Fruit fly (Drosophila melanogaster) whole organism, embryonic: ENCODE data around the gene CG14718.
A peak's percentile ranks its signal among the peaks of the same experiment; 100 is the strongest.

Source experiments
- Aef1 ChIP-seq: fragments of 200-800 bp; sonication (Bioruptor generic); IDR thresholded peaks from 3 replicates; pipeline ENCODE4 v1.3.6; 2022; ENCODE audit warnings: missing biosample characterization, missing genetic modification characterization
- Awh ChIP-seq: fragments of 200-800 bp; sonication (Bioruptor generic); IDR thresholded peaks from 2 replicates; pipeline ENCODE4, ENCODE4 v1.3.6; 2022; ENCODE audit warnings: missing biosample characterization, missing genetic modification characterization
- BtbVII ChIP-seq: fragments of 200-800 bp; sonication (Bioruptor generic); optimal IDR thresholded peaks from 3 replicates; lab custom pipeline; 2017; ENCODE audit warnings: missing biosample characterization, mild to moderate bottlenecking, missing genetic modification characterization
- CG10321 ChIP-seq: fragments of 200-800 bp; sonication (Bioruptor generic); IDR thresholded peaks from 2 replicates; pipeline ENCODE4 v1.3.6; 2022; ENCODE audit warnings: missing biosample characterization, missing genetic modification characterization
- CG10543 ChIP-seq: fragments of 200-800 bp; sonication (Bioruptor generic); optimal IDR thresholded peaks from 3 replicates; lab custom pipeline; 2017; ENCODE audit warnings: missing biosample characterization, mild to moderate bottlenecking, missing genetic modification characterization, moderate library complexity
- CG1233 ChIP-seq: fragments of 200-800 bp; sonication (Bioruptor generic); optimal IDR thresholded peaks from 4 replicates; lab custom pipeline; 2018; ENCODE audit warnings: missing biosample characterization, mild to moderate bottlenecking, missing genetic modification characterization
- CG12659 ChIP-seq: fragments of 200-800 bp; sonication (Bioruptor generic); optimal IDR thresholded peaks from 3 replicates; lab custom pipeline; 2017; ENCODE audit warnings: mild to moderate bottlenecking, missing biosample characterization, missing genetic modification reagents, missing genetic modification characterization
- CG13296 ChIP-seq: fragments of 200-800 bp; sonication (Bioruptor generic); optimal IDR thresholded peaks from 3 replicates; lab custom pipeline; 2018; ENCODE audit warnings: missing biosample characterization, mild to moderate bottlenecking, missing genetic modification characterization
- CG13424 ChIP-seq: fragments of 200-800 bp; sonication (Bioruptor generic); optimal IDR thresholded peaks from 2 replicates; lab custom pipeline; 2019; ENCODE audit warnings: missing biosample characterization, mild to moderate bottlenecking, missing genetic modification characterization, moderate library complexity
- CG15269 ChIP-seq: fragments of 200-800 bp; sonication (Bioruptor generic); optimal IDR thresholded peaks from 2 replicates; lab custom pipeline; 2018; ENCODE audit warnings: missing biosample characterization, mild to moderate bottlenecking, missing genetic modification characterization, moderate library complexity
- CG15601 ChIP-seq: fragments of 200-800 bp; sonication (Bioruptor generic); optimal IDR thresholded peaks from 3 replicates; lab custom pipeline; 2019; ENCODE audit warnings: missing biosample characterization, mild to moderate bottlenecking, missing genetic modification characterization, moderate library complexity
- CG1647 ChIP-seq: fragments of 200-800 bp; sonication (Bioruptor generic); optimal IDR thresholded peaks from 3 replicates; lab custom pipeline; 2016; ENCODE audit warnings: missing biosample characterization, missing genetic modification characterization
- CG17612 ChIP-seq: fragments of 200-800 bp; sonication (Bioruptor generic); IDR thresholded peaks from 2 replicates; pipeline ENCODE4 v1.3.6; 2022; ENCODE audit warnings: missing biosample characterization, missing genetic modification characterization
- CG31224 ChIP-seq: fragments of 200-800 bp; sonication (Bioruptor generic); IDR thresholded peaks from 2 replicates; pipeline ENCODE4 v1.3.6; 2022; ENCODE audit warnings: missing biosample characterization, missing genetic modification characterization
- CG31441 ChIP-seq: fragments of 200-800 bp; sonication (Bioruptor generic); IDR thresholded peaks from 2 replicates; pipeline ENCODE4 v1.3.6; 2022; ENCODE audit warnings: missing biosample characterization, missing genetic modification characterization
- CG3281 ChIP-seq: fragments of 200-800 bp; sonication (Bioruptor generic); optimal IDR thresholded peaks from 3 replicates; lab custom pipeline; 2017; ENCODE audit warnings: missing biosample characterization, mild to moderate bottlenecking, missing genetic modification characterization
- CG3407 ChIP-seq: fragments of 200-800 bp; sonication (Bioruptor generic); optimal IDR thresholded peaks from 2 replicates; lab custom pipeline; 2018; ENCODE audit warnings: missing biosample characterization, mild to moderate bottlenecking, missing genetic modification characterization
- CG7357 ChIP-seq: fragments of 200-800 bp; sonication (Bioruptor generic); IDR thresholded peaks from 3 replicates; pipeline ENCODE4 v1.3.6; 2022; ENCODE audit warnings: missing biosample characterization, missing genetic modification characterization
- CG7928 ChIP-seq: fragments of 200-800 bp; sonication (Bioruptor generic); optimal IDR thresholded peaks from 2 replicates; lab custom pipeline; 2017; ENCODE audit warnings: missing biosample characterization, mild to moderate bottlenecking, missing genetic modification characterization
- CTCF ChIP-seq: fragments of 200-800 bp; sonication (Bioruptor generic); optimal IDR thresholded peaks from 2 replicates; lab custom pipeline; 2017; ENCODE audit warnings: missing biosample characterization, mild to moderate bottlenecking, missing genetic modification characterization, moderate library complexity
- Dad ChIP-seq: fragments of 200-800 bp; sonication (Bioruptor generic); optimal IDR thresholded peaks from 3 replicates; lab custom pipeline; 2016; ENCODE audit warnings: missing biosample characterization, missing genetic modification characterization
- E2f2 ChIP-seq: fragments of 200-800 bp; sonication (Bioruptor generic); IDR thresholded peaks from 2 replicates; pipeline ENCODE4 v1.3.6; 2022; ENCODE audit warnings: missing biosample characterization, missing genetic modification characterization
- Eip74EF ChIP-seq, 2 experiments: fragments of 200-800 bp in 1 of 2; fragments of >200 bp in 1 of 2; sonication (Bioruptor generic) in 1 of 2; optimal IDR thresholded peaks; 2 replicates each; lab custom pipeline; 2017 to 2019; ENCODE audit warnings: missing biosample characterization in 2 of 2, missing genetic modification characterization in 2 of 2, mild to moderate bottlenecking in 1 of 2, moderate library complexity in 1 of 2
- Hr78 ChIP-seq, 2 experiments: fragments of 200-800 bp in 1 of 2; fragments of >200 bp in 1 of 2; sonication (Bioruptor generic) in 1 of 2; optimal IDR thresholded peaks; 2 replicates each; lab custom pipeline; 2017 to 2019; ENCODE audit warnings: missing biosample characterization in 2 of 2, missing genetic modification characterization in 2 of 2, mild to moderate bottlenecking in 1 of 2, moderate library complexity in 1 of 2
- Mad ChIP-seq: fragments of 200-800 bp; sonication (Bioruptor generic); optimal IDR thresholded peaks from 2 replicates; lab custom pipeline; 2016; ENCODE audit warnings: missing biosample characterization, missing genetic modification characterization
- Meics ChIP-seq: fragments of 200-800 bp; sonication (Bioruptor generic); optimal IDR thresholded peaks from 2 replicates; lab custom pipeline; 2017; ENCODE audit warnings: missing biosample characterization, mild to moderate bottlenecking, missing genetic modification characterization
- NK7.1 ChIP-seq: fragments of 200-800 bp; sonication (Bioruptor generic); optimal IDR thresholded peaks from 3 replicates; lab custom pipeline; 2016; ENCODE audit warnings: missing biosample characterization, missing genetic modification characterization
- NfI ChIP-seq: fragments of 200-800 bp; sonication (Bioruptor generic); optimal IDR thresholded peaks from 3 replicates; lab custom pipeline; 2018; ENCODE audit warnings: missing biosample characterization, mild to moderate bottlenecking, missing genetic modification characterization, moderate library complexity
- Rfx ChIP-seq: fragments of 200-800 bp; sonication (Bioruptor generic); IDR thresholded peaks from 2 replicates; pipeline ENCODE4 v1.3.6; 2022; ENCODE audit warnings: missing biosample characterization, missing genetic modification characterization
- Sox102F ChIP-seq: fragments of 200-800 bp; sonication (Bioruptor generic); optimal IDR thresholded peaks from 2 replicates; lab custom pipeline; 2018; ENCODE audit warnings: missing biosample characterization, mild to moderate bottlenecking, missing genetic modification characterization, moderate library complexity
- Ssrp ChIP-seq: fragments of 200-800 bp; sonication (Bioruptor generic); optimal IDR thresholded peaks from 2 replicates; lab custom pipeline; 2018; ENCODE audit warnings: missing biosample characterization, mild to moderate bottlenecking, missing genetic modification characterization, moderate library complexity
- YL-1 ChIP-seq: fragments of 200-800 bp; sonication (Bioruptor generic); optimal IDR thresholded peaks from 3 replicates; lab custom pipeline; 2017; ENCODE audit warnings: missing biosample characterization, mild to moderate bottlenecking, missing genetic modification characterization
- ab ChIP-seq: fragments of 200-800 bp; sonication (Bioruptor generic); optimal IDR thresholded peaks from 2 replicates; lab custom pipeline; 2016; ENCODE audit warnings: missing biosample characterization, missing genetic modification characterization
- az2 ChIP-seq: fragments of 200-800 bp; sonication (Bioruptor generic); optimal IDR thresholded peaks from 3 replicates; lab custom pipeline; 2016; ENCODE audit warnings: missing biosample characterization, missing genetic modification characterization
- bsh ChIP-seq, 2 experiments: fragments of 200-800 bp; sonication (Bioruptor generic); optimal IDR thresholded peaks; 2 replicates each; lab custom pipeline; 2017 to 2018; ENCODE audit warnings: mild to moderate bottlenecking in 2 of 2, missing biosample characterization in 2 of 2, missing genetic modification characterization in 2 of 2, moderate library complexity in 1 of 2
- crol ChIP-seq: fragments of 200-800 bp; sonication (Bioruptor generic); IDR thresholded peaks from 2 replicates; pipeline ENCODE4 v1.3.6; 2022; ENCODE audit warnings: missing biosample characterization, missing genetic modification characterization
- cwo ChIP-seq: fragments of 200-800 bp; sonication (Bioruptor generic); optimal IDR thresholded peaks from 3 replicates; lab custom pipeline; 2017; ENCODE audit warnings: missing biosample characterization, missing genetic modification characterization, mild to moderate bottlenecking, moderate library complexity, missing genetic modification reagents
- dpn ChIP-seq, 2 experiments: fragments of 200-800 bp; sonication (Bioruptor generic); optimal IDR thresholded peaks; 3 replicates each; lab custom pipeline; 2016; ENCODE audit warnings: missing biosample characterization in 2 of 2, missing genetic modification characterization in 2 of 2
- esg ChIP-seq: fragments of 200-800 bp; sonication (Bioruptor generic); conservative IDR thresholded peaks from 2 replicates; pipeline ENCODE4 v1.3.6; 2022; ENCODE audit warnings: missing biosample characterization, missing genetic modification characterization
- gce ChIP-seq: fragments of 200-800 bp; sonication (Bioruptor generic); IDR thresholded peaks from 3 replicates; pipeline ENCODE4 v1.3.6; 2022; ENCODE audit warnings: missing biosample characterization, missing genetic modification characterization
- gsb-n ChIP-seq: fragments of 200-800 bp; sonication (Bioruptor generic); optimal IDR thresholded peaks from 3 replicates; lab custom pipeline; 2018; ENCODE audit warnings: missing biosample characterization, mild to moderate bottlenecking, missing genetic modification characterization
- phol ChIP-seq: fragments of 200-800 bp; sonication (Bioruptor generic); optimal IDR thresholded peaks from 3 replicates; lab custom pipeline; 2018; ENCODE audit warnings: missing biosample characterization, mild to moderate bottlenecking, missing genetic modification characterization, moderate library complexity
- prd ChIP-seq, 3 experiments: fragments of >200 bp in 2 of 3; fragments of 200-800 bp in 1 of 3; sonication (Bioruptor generic) in 1 of 3; optimal IDR thresholded peaks in 2 of 3; IDR thresholded peaks in 1 of 3; 2 replicates in 2 of 3; 3 replicates in 1 of 3; pipeline versions ENCODE4 v1.3.6 to Lab custom; 2017 to 2022; ENCODE audit warnings: missing biosample characterization in 1 of 3, missing genetic modification characterization in 1 of 3
- slbo ChIP-seq: fragments of 200-800 bp; sonication (Bioruptor generic); IDR thresholded peaks from 2 replicates; pipeline ENCODE4 v1.3.6; 2022; ENCODE audit warnings: missing biosample characterization, missing genetic modification characterization
- so ChIP-seq: fragments of 200-800 bp; sonication (Bioruptor generic); IDR thresholded peaks from 3 replicates; pipeline ENCODE4 v1.3.6; 2022; ENCODE audit warnings: missing biosample characterization, missing genetic modification characterization
- sqz ChIP-seq: fragments of 200-800 bp; sonication (Bioruptor generic); optimal IDR thresholded peaks from 3 replicates; lab custom pipeline; 2018; ENCODE audit warnings: missing biosample characterization, mild to moderate bottlenecking, missing genetic modification characterization
- tap ChIP-seq: fragments of 200-800 bp; optimal IDR thresholded peaks from 3 replicates; lab custom pipeline; 2019; ENCODE audit warnings: missing biosample characterization, mild to moderate bottlenecking, missing genetic modification characterization, moderate library complexity
- tgo ChIP-seq: fragments of 200-800 bp; sonication (Bioruptor generic); IDR thresholded peaks from 3 replicates; pipeline ENCODE4 v1.3.6; 2022; ENCODE audit warnings: missing biosample characterization, missing genetic modification characterization
- tin ChIP-seq: fragments of 200-800 bp; sonication (Bioruptor generic); optimal IDR thresholded peaks from 3 replicates; lab custom pipeline; 2016; ENCODE audit warnings: missing biosample characterization, missing genetic modification characterization

CG14718 gene

dm6 chr3R:11661712-11662111 lies 38.7 kb upstream of the CG14718 start (continued):
- peak; percentile 21; the same call in 1 of the 2 replicates for TF ChIP-seq slbo
- TF ChIP-seq az2: peak; percentile 27
- no peak for TF ChIP-seq ab (GFP tag; lab: Kevin White, UChicago)
- peak; percentile 50; the same call in 1 of the 3 replicates for TF ChIP-seq so (GFP tag; lab: Robert Waterston, UW)
- peak; percentile 44; the same call in 2 of the 3 replicates for TF ChIP-seq CG7357
- peak; percentile 57 for TF ChIP-seq BtbVII (GFP tag; lab: Kevin White, UChicago)
- no peak for TF ChIP-seq Dad (GFP tag; lab: Kevin White, UChicago)
- peak; percentile 54 for TF ChIP-seq CG12659 (GFP tag; lab: Kevin White, UChicago)
- peak; percentile 41 for TF ChIP-seq CG3281
- TF ChIP-seq Mad (GFP tag; lab: Kevin White, UChicago): no peak
- peak; percentile 83 for TF ChIP-seq CG15269
- TF ChIP-seq prd (optimal IDR thresholded peaks at IDR 0.05; lab: Kevin White, UChicago): no peak
- TF ChIP-seq prd (GFP tag; IDR thresholded peaks at IDR 0.05; lab: Robert Waterston, UW): peak; percentile 44; the same call in 2 of the 3 replicates
- peak; percentile 64 for TF ChIP-seq cwo (GFP tag; lab: Kevin White, UChicago)
- 0 out of 2 replicates have a peak, but pooled peaks have one; percentile 18 for TF ChIP-seq CG17612 (GFP tag; lab: Robert Waterston, UW)
- TF ChIP-seq CG13296 (GFP tag; lab: Kevin White, UChicago): peak; percentile 51
- peak in 1 of 2 experiments; percentile 38 for TF ChIP-seq Eip74EF (GFP tag; optimal IDR thresholded peaks at IDR 0.05; lab: Kevin White, UChicago)
- TF ChIP-seq Awh (GFP tag; lab: Robert Waterston, UW): peak; percentile 60; the same call in 1 of the 2 replicates
- TF ChIP-seq CG31224 (GFP tag; lab: Robert Waterston, UW): 0 out of 2 replicates have a peak, but pooled peaks have one; percentile 18
- peak; percentile 29 to 36 for TF ChIP-seq bsh (GFP tag; optimal IDR thresholded peaks at IDR 0.05; lab: Kevin White, UChicago)
- no peak for TF ChIP-seq CG1647 (GFP tag; lab: Kevin White, UChicago)
- TF ChIP-seq Meics (GFP tag; lab: Kevin White, UChicago): peak; percentile 25
- peak; percentile 24 for TF ChIP-seq CG1233 (GFP tag; lab: Kevin White, UChicago)
- TF ChIP-seq E2f2: peak; percentile 21; the same call in 1 of the 2 replicates
- peak; percentile 61 for TF ChIP-seq CG31441 (GFP tag; lab: Robert Waterston, UW)
- peak; percentile 46 for TF ChIP-seq NfI (GFP tag; lab: Kevin White, UChicago)
- TF ChIP-seq CTCF (GFP tag; lab: Kevin White, UChicago): peak; percentile 10
- TF ChIP-seq gce (GFP tag; lab: Robert Waterston, UW): no peak
- TF ChIP-seq CG13424 (tag; lab: Kevin White, UChicago): peak; percentile 70
- TF ChIP-seq Sox102F: peak; percentile 66
- no peak; the same call in 1 of the 2 replicates for TF ChIP-seq esg (GFP tag; lab: Robert Waterston, UW)
- TF ChIP-seq tgo (GFP tag; lab: Robert Waterston, UW): peak; percentile 44; the same call in 1 of the 3 replicates
- TF ChIP-seq CG10321 (GFP tag; lab: Robert Waterston, UW): no peak
- TF ChIP-seq gsb-n (tag; lab: Kevin White, UChicago): peak; percentile 17
- TF ChIP-seq CG10543 (GFP tag; lab: Kevin White, UChicago): peak; percentile 30
- no peak for TF ChIP-seq YL-1 (GFP tag; lab: Kevin White, UChicago)
- TF ChIP-seq Ssrp (tag; lab: Kevin White, UChicago): peak; percentile 47
- peak; percentile 52 for TF ChIP-seq phol (tag; lab: Kevin White, UChicago)
- TF ChIP-seq tin (GFP tag; lab: Kevin White, UChicago): peak; percentile 2
- 0 out of 3 replicates have a peak, but pooled peaks have one; percentile 33 for TF ChIP-seq Aef1 (GFP tag; lab: Robert Waterston, UW)
- peak; percentile 77 for TF ChIP-seq tap (tag; lab: Kevin White, UChicago)
- peak; percentile 35 for TF ChIP-seq crol (GFP tag; lab: Robert Waterston, UW)
- TF ChIP-seq dpn (GFP tag; optimal IDR thresholded peaks at IDR 0.05; lab: Kevin White, UChicago): peak in 1 of 2 experiments; percentile 19
- TF ChIP-seq Hr78 (GFP tag; optimal IDR thresholded peaks at IDR 0.05; lab: Kevin White, UChicago): peak in 1 of 2 experiments; percentile 27
- peak; percentile 22 for TF ChIP-seq CG15601 (tag; lab: Kevin White, UChicago)
- no peak for TF ChIP-seq NK7.1 (GFP tag; lab: Kevin White, UChicago)
- peak; percentile 3 for TF ChIP-seq sqz (GFP tag; lab: Kevin White, UChicago)
- TF ChIP-seq CG3407: peak; percentile 14
- no peak for TF ChIP-seq CG7928
- peak; percentile 54 for TF ChIP-seq Rfx (GFP tag; lab: Robert Waterston, UW)
